Worm (Caenorhabditis elegans): ENCODE data around the gene T04G9.4.

DNA sequence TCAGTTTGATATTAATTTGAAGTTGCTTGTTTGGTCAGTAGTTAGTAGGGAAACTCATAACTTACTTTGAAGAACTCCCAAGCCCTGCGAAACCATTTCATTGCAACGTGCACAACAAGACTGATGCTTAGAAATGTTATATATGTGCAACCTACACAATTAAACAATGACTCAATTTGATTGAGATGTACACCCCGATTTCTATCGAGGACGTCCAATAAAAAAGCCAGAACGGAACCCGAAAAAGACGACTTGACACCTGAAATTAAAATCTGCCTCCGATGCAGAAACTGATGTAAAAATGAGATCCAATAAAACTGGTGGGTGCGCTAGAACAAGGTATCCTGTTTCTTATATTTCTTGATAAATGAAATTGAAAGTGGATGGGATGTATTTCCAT lies 12.6 kb downstream of the T04G9.4 start, which contains the start of gene T04G9.6:
- TF ChIP-seq rcor-1 (GFP tag; IDR thresholded peaks at IDR 0.05) (no peak), snpc-4 (GFP tag; optimal IDR thresholded peaks at IDR 0.05) (no peak), snpc-4 (tag; optimal IDR thresholded peaks at IDR 0.05) (no peak), hsf-1 (GFP tag; IDR thresholded peaks at IDR 0.05) (no peak)
